Worm (Caenorhabditis elegans) whole organism, dauer: ENCODE results near the gene C11E4.8.

ENCODE experiments used
- unc-62 ChIP-seq: sonication (generic microtip); optimal IDR thresholded peaks from 2 replicates; lab custom pipeline; 2017; ENCODE audit warnings: missing biosample characterization, missing genetic modification reagents, missing genetic modification characterization

The C11E4.8 gene

ce11 chrX:9637137-9637536 is 16.9 kb downstream of the C11E4.8 start:
- TF ChIP-seq unc-62 (GFP tag; lab: Kevin White, UChicago), result no peak

ce11 chrX:9637700-9638099 is 17.5 kb downstream of the C11E4.8 start:
- TF ChIP-seq unc-62 (GFP tag; lab: Kevin White, UChicago), result no peak

- no peak for TF ChIP-seq unc-62 (GFP tag; lab: Kevin White, UChicago)
Measured at ce11 chrX:9638825-9639474, 18.7 kb downstream of the C11E4.8 start.

ce11 chrX:9640902-9641301 is 20.7 kb downstream of the C11E4.8 start:
- TF ChIP-seq unc-62 (GFP tag; lab: Kevin White, UChicago), result no peak

ce11 chrX:9642775-9643461 is 22.7 kb downstream of the C11E4.8 start:
- TF ChIP-seq unc-62 (GFP tag; lab: Kevin White, UChicago), result no peak

ce11 chrX:9648098-9648574 is 27.9 kb downstream of the C11E4.8 start, which contains the start of gene F34H10.4:
TSS of gene F34H10.4 (plus strand) at chrX:9648524.
- TF ChIP-seq unc-62 (GFP tag; lab: Kevin White, UChicago), result no peak

- no peak for TF ChIP-seq unc-62 (GFP tag; lab: Kevin White, UChicago)
Measured at ce11 chrX:9653016-9653415, 32.8 kb downstream of the C11E4.8 start, which contains the start of gene aex-2. TSS of gene aex-2 (minus strand) at chrX:9653116.

- no peak for TF ChIP-seq unc-62 (GFP tag; lab: Kevin White, UChicago)
Measured at ce11 chrX:9653478-9653877, 33.2 kb downstream of the C11E4.8 start.

ce11 chrX:9654232-9654631 is 34.0 kb downstream of the C11E4.8 start:
- no peak for TF ChIP-seq unc-62 (GFP tag; lab: Kevin White, UChicago)

ce11 chrX:9656772-9657171 is 36.5 kb downstream of the C11E4.8 start:
- no peak for TF ChIP-seq unc-62 (GFP tag; lab: Kevin White, UChicago)

- no peak for TF ChIP-seq unc-62 (GFP tag; lab: Kevin White, UChicago)
Measured at ce11 chrX:9665944-9666343, 45.7 kb downstream of the C11E4.8 start.

- TF ChIP-seq unc-62 (GFP tag; lab: Kevin White, UChicago), result no peak
Measured at ce11 chrX:9667391-9667790, 47.2 kb downstream of the C11E4.8 start.

ce11 chrX:9668554-9668953 is 48.3 kb downstream of the C11E4.8 start, which contains the start of gene T14B1.1:
TSS of gene T14B1.1 (minus strand) at chrX:9668723.
- no peak for TF ChIP-seq unc-62 (GFP tag; lab: Kevin White, UChicago)

- no peak for TF ChIP-seq unc-62 (GFP tag; lab: Kevin White, UChicago)
Measured at ce11 chrX:9673228-9673627, 53.0 kb downstream of the C11E4.8 start.

- no peak for TF ChIP-seq unc-62 (GFP tag; lab: Kevin White, UChicago)
Measured at ce11 chrX:9674799-9675198, 54.6 kb downstream of the C11E4.8 start, which contains the start of gene C43C3.4. TSS of gene C43C3.4 (minus strand) at chrX:9674899.

ce11 chrX:9676009-9676408 is 55.8 kb downstream of the C11E4.8 start:
- TF ChIP-seq unc-62 (GFP tag; lab: Kevin White, UChicago), result no peak
